Worm (Caenorhabditis elegans): ENCODE results near the gene ZK105.3.

ce11 chrV:7681388-7681787, 15.6 kb upstream of the ZK105.3 start, which contains the start of gene cyp-33A1:
- no peak for TF ChIP-seq ceh-82 (tag; optimal IDR thresholded peaks at IDR 0.05)
- no peak for TF ChIP-seq F44E2.7 (GFP tag; IDR thresholded peaks at IDR 0.05)
- TF ChIP-seq nhr-77 (tag; optimal IDR thresholded peaks at IDR 0.05) = peak; percentile 38
- TF ChIP-seq unc-62 (GFP tag; optimal IDR thresholded peaks at IDR 0.05 in 1 of 2) = no peak
- TF ChIP-seq unc-62 (tag; optimal IDR thresholded peaks at IDR 0.05) = no peak
- TF ChIP-seq ceh-32 (tag; optimal IDR thresholded peaks at IDR 0.05; ENCODE audit: poor library complexity) = no peak
- TF ChIP-seq zip-11 (GFP tag; IDR thresholded peaks at IDR 0.05) = no peak
- no peak for TF ChIP-seq nhr-76 (tag; optimal IDR thresholded peaks at IDR 0.05)
- no peak for TF ChIP-seq lin-39 (tag; optimal IDR thresholded peaks at IDR 0.05)

All from whole organism, L4 larva.